Fruit fly (Drosophila melanogaster) whole organism, embryonic: ENCODE data around the gene CG8100.

Source experiments
- ATbp ChIP-seq: fragments of 200-800 bp; sonication (Bioruptor generic); optimal IDR thresholded peaks from 2 replicates; lab custom pipeline; 2017; ENCODE audit warnings: missing biosample characterization, mild to moderate bottlenecking, missing genetic modification characterization, missing genetic modification reagents
- Antp ChIP-seq: fragments of 200-800 bp; sonication (Bioruptor generic); optimal IDR thresholded peaks from 3 replicates; lab custom pipeline; 2016; ENCODE audit warnings: missing biosample characterization, missing genetic modification characterization
- B-H1 ChIP-seq: fragments of 200-800 bp; sonication (Bioruptor generic); IDR thresholded peaks from 3 replicates; pipeline ENCODE4 v1.3.6; 2022; ENCODE audit warnings: missing biosample characterization, missing genetic modification characterization
- C15 ChIP-seq: fragments of 200-800 bp; sonication (Bioruptor generic); IDR thresholded peaks from 3 replicates; pipeline ENCODE4 v1.3.6; 2022; ENCODE audit warnings: missing biosample characterization, missing genetic modification characterization
- CG10321 ChIP-seq: fragments of 200-800 bp; sonication (Bioruptor generic); IDR thresholded peaks from 2 replicates; pipeline ENCODE4 v1.3.6; 2022; ENCODE audit warnings: missing biosample characterization, missing genetic modification characterization
- CG10431 ChIP-seq: fragments of 200-800 bp; sonication (Bioruptor generic); optimal IDR thresholded peaks from 3 replicates; lab custom pipeline; 2018; ENCODE audit warnings: missing biosample characterization, mild to moderate bottlenecking, missing genetic modification characterization
- CG10979 ChIP-seq: fragments of 200-800 bp; sonication (Bioruptor generic); optimal IDR thresholded peaks from 2 replicates; lab custom pipeline; 2018; ENCODE audit warnings: missing biosample characterization, mild to moderate bottlenecking, missing genetic modification characterization, moderate library complexity
- CG11695 ChIP-seq: fragments of 200-800 bp; sonication (Bioruptor generic); IDR thresholded peaks from 3 replicates; pipeline ENCODE4 v1.3.6; 2022; ENCODE audit warnings: missing biosample characterization, missing genetic modification characterization
- CG16815 ChIP-seq: fragments of 200-800 bp; sonication (Bioruptor generic); optimal IDR thresholded peaks from 3 replicates; lab custom pipeline; 2017; ENCODE audit warnings: missing biosample characterization, mild to moderate bottlenecking, missing genetic modification characterization
- CG18599 ChIP-seq: fragments of 200-800 bp; sonication (Bioruptor generic); optimal IDR thresholded peaks from 3 replicates; lab custom pipeline; 2017; ENCODE audit warnings: missing biosample characterization, missing genetic modification characterization, mild to moderate bottlenecking, moderate library complexity, missing genetic modification reagents
- CG2116 ChIP-seq: fragments of 200-800 bp; sonication (Bioruptor generic); optimal IDR thresholded peaks from 3 replicates; lab custom pipeline; 2018; ENCODE audit warnings: missing biosample characterization, mild to moderate bottlenecking, missing genetic modification characterization
- CG2120 ChIP-seq: fragments of 200-800 bp; sonication (Bioruptor generic); optimal IDR thresholded peaks from 3 replicates; lab custom pipeline; 2016; ENCODE audit warnings: missing biosample characterization, missing genetic modification characterization
- CG31365 ChIP-seq: fragments of 200-800 bp; sonication (Bioruptor generic); optimal IDR thresholded peaks from 2 replicates; lab custom pipeline; 2018; ENCODE audit warnings: missing biosample characterization, mild to moderate bottlenecking, missing genetic modification characterization
- CG3163 ChIP-seq: fragments of 200-800 bp; sonication (Bioruptor generic); optimal IDR thresholded peaks from 3 replicates; lab custom pipeline; 2016; ENCODE audit warnings: missing biosample characterization, missing genetic modification characterization
- CG33557 ChIP-seq: fragments of 200-800 bp; sonication (Bioruptor generic); optimal IDR thresholded peaks from 2 replicates; lab custom pipeline; 2019; ENCODE audit warnings: missing biosample characterization, mild to moderate bottlenecking, missing genetic modification characterization, moderate library complexity
- CG34224 ChIP-seq: fragments of 200-800 bp; sonication (Bioruptor generic); IDR thresholded peaks from 3 replicates; pipeline ENCODE4 v1.3.6; 2022; ENCODE audit warnings: missing biosample characterization, missing genetic modification characterization; ENCODE audit not compliant: partially characterized antibody
- CG8089 ChIP-seq: fragments of 200-800 bp; sonication (Bioruptor generic); optimal IDR thresholded peaks from 3 replicates; lab custom pipeline; 2016; ENCODE audit warnings: missing biosample characterization, missing genetic modification characterization
- CG9215 ChIP-seq: fragments of 200-800 bp; sonication (Bioruptor generic); IDR thresholded peaks from 2 replicates; pipeline ENCODE4 v1.3.6; 2022; ENCODE audit warnings: missing biosample characterization, missing genetic modification characterization
- CG9932 ChIP-seq: fragments of 200-800 bp; sonication (Bioruptor generic); IDR thresholded peaks from 2 replicates; pipeline ENCODE4 v1.3.6; 2022; ENCODE audit warnings: missing biosample characterization, missing genetic modification characterization
- CTCF ChIP-seq: fragments of 200-800 bp; sonication (Bioruptor generic); optimal IDR thresholded peaks from 2 replicates; lab custom pipeline; 2017; ENCODE audit warnings: missing biosample characterization, mild to moderate bottlenecking, missing genetic modification characterization, moderate library complexity
- D19A ChIP-seq: fragments of 200-800 bp; optimal IDR thresholded peaks from 3 replicates; lab custom pipeline; 2019; ENCODE audit warnings: missing biosample characterization, mild to moderate bottlenecking, missing genetic modification characterization, moderate library complexity
- Dip2 ChIP-seq: fragments of 200-800 bp; sonication (Bioruptor generic); IDR thresholded peaks from 2 replicates; pipeline ENCODE4 v1.3.6; 2022; ENCODE audit warnings: missing biosample characterization, missing genetic modification characterization
- Fer3 ChIP-seq: fragments of 200-800 bp; sonication (Bioruptor generic); optimal IDR thresholded peaks from 2 replicates; lab custom pipeline; 2018; ENCODE audit warnings: missing biosample characterization, mild to moderate bottlenecking, missing genetic modification characterization, moderate library complexity
- HLH4C ChIP-seq: fragments of 200-800 bp; sonication (Bioruptor generic); IDR thresholded peaks from 3 replicates; pipeline ENCODE4 v1.3.6; 2022; ENCODE audit warnings: missing biosample characterization, missing genetic modification characterization; ENCODE audit not compliant: partially characterized antibody
- HmgD ChIP-seq: fragments of 200-800 bp; sonication (Bioruptor generic); optimal IDR thresholded peaks from 3 replicates; lab custom pipeline; 2016; ENCODE audit warnings: missing biosample characterization, missing genetic modification characterization
- Hmr ChIP-seq: fragments of 200-800 bp; sonication (Bioruptor generic); optimal IDR thresholded peaks from 3 replicates; lab custom pipeline; 2017; ENCODE audit warnings: mild to moderate bottlenecking, missing biosample characterization, missing genetic modification reagents, missing genetic modification characterization
- Jarid2 ChIP-seq: fragments of 200-800 bp; sonication (Bioruptor generic); optimal IDR thresholded peaks from 3 replicates; lab custom pipeline; 2017; ENCODE audit warnings: mild to moderate bottlenecking, missing biosample characterization, missing genetic modification reagents, missing genetic modification characterization
- Lim3 ChIP-seq: fragments of 200-800 bp; sonication (Bioruptor generic); IDR thresholded peaks from 2 replicates; pipeline ENCODE4 v1.3.6; 2022; ENCODE audit warnings: missing biosample characterization, missing genetic modification characterization
- Myb ChIP-seq: fragments of 200-800 bp; sonication (Bioruptor generic); optimal IDR thresholded peaks from 2 replicates; lab custom pipeline; 2016; ENCODE audit warnings: missing biosample characterization, missing genetic modification characterization
- NfI ChIP-seq: fragments of 200-800 bp; sonication (Bioruptor generic); optimal IDR thresholded peaks from 3 replicates; lab custom pipeline; 2018; ENCODE audit warnings: missing biosample characterization, mild to moderate bottlenecking, missing genetic modification characterization, moderate library complexity
- Poxn ChIP-seq: fragments of 200-800 bp; sonication (Bioruptor generic); IDR thresholded peaks from 2 replicates; pipeline ENCODE4 v1.3.6; 2022; ENCODE audit warnings: missing biosample characterization, missing genetic modification characterization
- ab ChIP-seq: fragments of 200-800 bp; sonication (Bioruptor generic); optimal IDR thresholded peaks from 2 replicates; lab custom pipeline; 2016; ENCODE audit warnings: missing biosample characterization, missing genetic modification characterization
- amos ChIP-seq: fragments of 200-800 bp; sonication (Bioruptor generic); IDR thresholded peaks from 2 replicates; pipeline ENCODE4 v1.3.6; 2022; ENCODE audit warnings: missing biosample characterization, missing genetic modification characterization; ENCODE audit not compliant: partially characterized antibody
- az2 ChIP-seq: fragments of 200-800 bp; sonication (Bioruptor generic); optimal IDR thresholded peaks from 3 replicates; lab custom pipeline; 2016; ENCODE audit warnings: missing biosample characterization, missing genetic modification characterization
- bcd ChIP-seq: fragments of 200-800 bp; sonication (Bioruptor generic); optimal IDR thresholded peaks from 2 replicates; lab custom pipeline; 2017; ENCODE audit warnings: missing biosample characterization, mild to moderate bottlenecking, missing genetic modification characterization
- br ChIP-seq: fragments of >200 bp; optimal IDR thresholded peaks from 2 replicates; lab custom pipeline; 2017
- cg ChIP-seq: fragments of 200-800 bp; sonication (Bioruptor generic); optimal IDR thresholded peaks from 3 replicates; lab custom pipeline; 2019; ENCODE audit warnings: missing biosample characterization, mild to moderate bottlenecking, missing genetic modification characterization, moderate library complexity
- ci ChIP-seq: fragments of 200-800 bp; sonication (Bioruptor generic); IDR thresholded peaks from 3 replicates; pipeline ENCODE4 v1.3.6; 2022; ENCODE audit warnings: missing biosample characterization, missing genetic modification characterization
- da ChIP-seq: fragments of 200-800 bp; sonication (Bioruptor generic); optimal IDR thresholded peaks from 2 replicates; lab custom pipeline; 2016; ENCODE audit warnings: missing biosample characterization, missing genetic modification characterization
- disco-r ChIP-seq: fragments of 200-800 bp; sonication (Bioruptor generic); optimal IDR thresholded peaks from 2 replicates; lab custom pipeline; 2016; ENCODE audit warnings: missing biosample characterization, missing genetic modification characterization
- dpn ChIP-seq, 2 experiments: fragments of 200-800 bp; sonication (Bioruptor generic); optimal IDR thresholded peaks; 3 replicates each; lab custom pipeline; 2016; ENCODE audit warnings: missing biosample characterization in 2 of 2, missing genetic modification characterization in 2 of 2
- emc ChIP-seq: fragments of 200-800 bp; sonication (Bioruptor generic); optimal IDR thresholded peaks from 2 replicates; lab custom pipeline; 2016; ENCODE audit warnings: missing biosample characterization, missing genetic modification characterization
- gem ChIP-seq: fragments of 200-800 bp; sonication (Bioruptor generic); optimal IDR thresholded peaks from 2 replicates; lab custom pipeline; 2019; ENCODE audit warnings: missing biosample characterization, mild to moderate bottlenecking, missing genetic modification characterization, moderate library complexity
- hbn ChIP-seq: fragments of 200-800 bp; sonication (Bioruptor generic); IDR thresholded peaks from 2 replicates; pipeline ENCODE4 v1.3.6; 2022; ENCODE audit warnings: missing biosample characterization, missing genetic modification characterization; ENCODE audit not compliant: partially characterized antibody
- inv ChIP-seq: fragments of 200-800 bp; sonication (Bioruptor generic); IDR thresholded peaks from 2 replicates; pipeline ENCODE4 v1.3.6; 2022; ENCODE audit warnings: missing biosample characterization, missing genetic modification characterization; ENCODE audit not compliant: partially characterized antibody
- kay ChIP-seq: fragments of 200-800 bp; sonication (Bioruptor generic); optimal IDR thresholded peaks from 2 replicates; lab custom pipeline; 2016; ENCODE audit warnings: missing biosample characterization, missing genetic modification characterization
- oc ChIP-seq: fragments of 200-800 bp; sonication (Bioruptor generic); optimal IDR thresholded peaks from 2 replicates; lab custom pipeline; 2018; ENCODE audit warnings: missing biosample characterization, mild to moderate bottlenecking, missing genetic modification characterization, moderate library complexity
- peb ChIP-seq: fragments of 200-800 bp; sonication (Bioruptor generic); IDR thresholded peaks from 2 replicates; pipeline ENCODE4 v1.3.6; 2022; ENCODE audit warnings: missing biosample characterization, missing genetic modification characterization
- slou ChIP-seq: fragments of 200-800 bp; sonication (Bioruptor generic); optimal IDR thresholded peaks from 3 replicates; lab custom pipeline; 2016; ENCODE audit warnings: missing biosample characterization, missing genetic modification characterization
- sr ChIP-seq: fragments of 200-800 bp; sonication (Bioruptor generic); IDR thresholded peaks from 3 replicates; pipeline ENCODE4 v1.3.6; 2022; ENCODE audit warnings: missing biosample characterization, missing genetic modification characterization
- ttk ChIP-seq: fragments of 200-800 bp; sonication (Bioruptor generic); IDR thresholded peaks from 2 replicates; pipeline ENCODE4 v2.1.2; 2022; ENCODE audit warnings: missing biosample characterization, missing genetic modification characterization
- wdn ChIP-seq: fragments of 200-800 bp; sonication (Bioruptor generic); IDR thresholded peaks from 2 replicates; pipeline ENCODE4 v1.3.6; 2022; ENCODE audit warnings: missing biosample characterization, missing genetic modification characterization
- wor ChIP-seq: fragments of 200-800 bp; sonication (Bioruptor generic); IDR thresholded peaks from 2 replicates; pipeline ENCODE4 v1.3.6; 2022; ENCODE audit warnings: missing biosample characterization, missing genetic modification characterization

Gene CG8100

DNA sequence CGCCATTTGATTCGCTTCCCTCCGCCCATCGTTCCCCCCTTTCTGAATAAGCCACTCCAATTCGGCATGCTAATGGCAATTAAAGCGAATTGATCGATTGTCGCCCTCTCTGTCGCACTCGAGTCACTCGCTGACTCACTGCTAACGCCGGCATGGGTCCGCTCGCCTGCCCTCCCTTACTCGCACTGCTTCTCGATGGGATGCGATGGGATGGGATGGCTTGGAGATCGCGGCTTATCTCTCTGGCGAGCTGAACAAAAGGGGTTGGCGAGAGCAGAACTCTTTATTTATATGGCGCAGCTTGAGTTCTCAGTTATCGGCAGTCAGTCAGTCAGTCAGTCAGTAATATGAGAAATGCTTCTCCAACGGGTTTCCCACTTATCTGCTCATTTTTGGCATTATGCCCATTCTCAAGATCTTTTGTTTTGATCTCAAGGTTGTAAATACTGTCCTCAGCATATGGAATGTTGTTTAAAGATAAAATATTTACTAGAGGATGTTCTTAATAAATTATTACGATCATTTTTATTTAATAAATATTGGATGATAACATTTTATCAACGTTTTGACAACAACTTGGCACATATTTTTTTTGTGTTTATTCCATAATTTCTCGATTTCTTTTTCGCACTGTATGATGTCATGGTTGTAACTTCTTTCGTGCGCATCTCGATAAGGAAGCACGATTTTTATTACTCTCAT, 27.4 kb upstream of the CG8100 start (continued):
- TF ChIP-seq CG10321 (0 out of 2 replicates have a peak, but pooled peaks have one; percentile 26), CG11695 (GFP tag; lab: Robert Waterston, UW) (no peak), CG16815 (no peak), br (lab: Kevin White, UChicago) (no peak), NfI (GFP tag; lab: Kevin White, UChicago) (no peak), oc (tag; lab: Kevin White, UChicago) (peak; percentile 68), inv (no peak), wor (GFP tag; lab: Robert Waterston, UW) (no peak), CG18599 (GFP tag; lab: Kevin White, UChicago) (no peak), Lim3 (GFP tag; lab: Robert Waterston, UW) (no peak), hbn (GFP tag; lab: Robert Waterston, UW) (no peak), CG2120 (GFP tag; lab: Kevin White, UChicago) (no peak), Jarid2 (GFP tag; lab: Kevin White, UChicago) (no peak), slou (GFP tag; lab: Kevin White, UChicago) (no peak), disco-r (no peak), CG10979 (tag; lab: Kevin White, UChicago) (no peak), emc (GFP tag; lab: Kevin White, UChicago) (no peak), C15 (GFP tag; lab: Robert Waterston, UW) (no peak), HmgD (GFP tag; lab: Kevin White, UChicago) (no peak), wdn (GFP tag; lab: Robert Waterston, UW) (no peak), bcd (GFP tag; lab: Kevin White, UChicago) (no peak), ATbp (no peak), Fer3 (tag; lab: Kevin White, UChicago) (no peak), az2 (no peak), da (GFP tag; lab: Kevin White, UChicago) (no peak), ab (GFP tag; lab: Kevin White, UChicago) (no peak), Poxn (GFP tag; lab: Robert Waterston, UW) (no peak), peb (GFP tag; lab: Robert Waterston, UW) (no peak), dpn (GFP tag; optimal IDR thresholded peaks at IDR 0.05; lab: Kevin White, UChicago) (no peak), CG9215 (GFP tag; lab: Robert Waterston, UW) (no peak), Antp (GFP tag; lab: Kevin White, UChicago) (no peak), Dip2 (GFP tag; lab: Robert Waterston, UW) (no peak), ttk (GFP tag; lab: Robert Waterston, UW) (no peak; the same call in 1 of the 2 replicates), CG10431 (GFP tag; lab: Kevin White, UChicago) (no peak), Myb (GFP tag; lab: Kevin White, UChicago) (no peak), HLH4C (no peak), CG31365 (tag; lab: Kevin White, UChicago) (no peak), CG34224 (GFP tag; lab: Robert Waterston, UW) (no peak), amos (GFP tag; lab: Robert Waterston, UW) (no peak; the same call in 1 of the 2 replicates)

DNA sequence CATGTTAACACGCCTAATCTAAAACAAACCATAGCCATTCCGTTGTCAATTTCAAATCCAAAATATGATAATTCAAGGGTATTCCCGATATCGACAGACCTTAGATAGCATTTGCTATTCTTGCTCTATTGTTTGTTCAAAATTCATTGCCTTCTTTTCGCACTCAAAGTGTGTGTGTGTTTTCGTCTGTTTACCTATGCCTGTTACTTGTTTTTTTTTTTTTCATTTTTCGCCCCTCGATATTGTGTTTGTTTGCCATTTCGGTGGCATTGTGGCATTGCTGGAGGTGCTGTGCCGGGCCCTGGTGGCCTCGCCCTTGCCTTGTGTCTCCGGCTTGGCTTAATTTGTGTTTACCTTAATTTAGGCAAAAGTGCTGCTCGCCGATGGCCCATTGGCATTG, 26.6 kb upstream of the CG8100 start:
- TF ChIP-seq CG33557 (GFP tag; lab: Kevin White, UChicago), result no peak
- TF ChIP-seq CG3163, result no peak
- no peak for TF ChIP-seq CTCF
- TF ChIP-seq sr, result no peak
- TF ChIP-seq CG9932 (GFP tag; lab: Robert Waterston, UW), result 0 out of 2 replicates have a peak, but pooled peaks have one; percentile 25
- TF ChIP-seq D19A (tag; lab: Kevin White, UChicago), result no peak
- TF ChIP-seq ci, result no peak
- TF ChIP-seq B-H1 (GFP tag; lab: Robert Waterston, UW), result no peak
- TF ChIP-seq CG8089 (GFP tag; lab: Kevin White, UChicago), result no peak
- no peak for TF ChIP-seq disco-r
- no peak for TF ChIP-seq CG2116 (GFP tag; lab: Kevin White, UChicago)
- no peak for TF ChIP-seq cg
- peak; percentile 2 for TF ChIP-seq Hmr (GFP tag; lab: Kevin White, UChicago)
- no peak for TF ChIP-seq kay
- TF ChIP-seq gem (tag; lab: Kevin White, UChicago), result no peak
